Worm (Caenorhabditis elegans) whole organism, midembryonic: Measurements from ENCODE around the gene C06A6.2.
A peak's percentile ranks its signal among the peaks of the same experiment; 100 is the strongest.

Experiments
- T22C8.4 ChIP-seq: fragments of 200-800 bp; sonication (Bioruptor generic); IDR thresholded peaks from 2 replicates; pipeline ENCODE4 v1.3.6; 2022; ENCODE audit warnings: missing genetic modification characterization, missing compliant biosample characterization
- cog-1 ChIP-seq: sonication (generic microtip); optimal IDR thresholded peaks from 2 replicates; lab custom pipeline; 2016; ENCODE audit warnings: missing genetic modification characterization, missing compliant biosample characterization
- flt-1 ChIP-seq: fragments of 200-800 bp; sonication (Bioruptor generic); IDR thresholded peaks from 2 replicates; pipeline ENCODE4 v1.3.6; 2022; ENCODE audit warnings: missing genetic modification characterization, missing compliant biosample characterization
- klf-2 ChIP-seq: fragments of 200-800 bp; sonication (Bioruptor generic); conservative IDR thresholded peaks from 2 replicates; pipeline ENCODE4 v1.3.6; 2022; ENCODE audit warnings: missing genetic modification reagents, missing genetic modification characterization, missing compliant biosample characterization
- med-1 ChIP-seq: sonication (generic microtip); optimal IDR thresholded peaks from 2 replicates; lab custom pipeline; 2017; ENCODE audit warnings: missing genetic modification characterization, mild to moderate bottlenecking, missing compliant biosample characterization, antibody characterized with exemption, missing genetic modification reagents; ENCODE audit not compliant: insufficient read depth
- ref-1 ChIP-seq: fragments of 200-800 bp; sonication (Bioruptor generic); conservative IDR thresholded peaks from 2 replicates; pipeline ENCODE4 v1.3.6; 2022; ENCODE audit warnings: missing genetic modification reagents, missing genetic modification characterization, missing compliant biosample characterization
- tab-1 ChIP-seq: fragments of 200-800 bp; sonication (Bioruptor generic); IDR thresholded peaks from 2 replicates; pipeline ENCODE4 v1.3.6; 2022; ENCODE audit warnings: missing genetic modification characterization, missing compliant biosample characterization
- ztf-23 ChIP-seq: fragments of 200-800 bp; sonication (Bioruptor generic); IDR thresholded peaks from 2 replicates; pipeline ENCODE4 v1.3.6; 2022; ENCODE audit warnings: missing genetic modification reagents, missing genetic modification characterization, missing compliant biosample characterization
- ztf-29 ChIP-seq: fragments of 200-800 bp; sonication (Bioruptor generic); IDR thresholded peaks from 2 replicates; pipeline ENCODE4 v1.3.6; 2022; ENCODE audit warnings: missing genetic modification reagents, missing genetic modification characterization, missing compliant biosample characterization

The C06A6.2 gene

DNA sequence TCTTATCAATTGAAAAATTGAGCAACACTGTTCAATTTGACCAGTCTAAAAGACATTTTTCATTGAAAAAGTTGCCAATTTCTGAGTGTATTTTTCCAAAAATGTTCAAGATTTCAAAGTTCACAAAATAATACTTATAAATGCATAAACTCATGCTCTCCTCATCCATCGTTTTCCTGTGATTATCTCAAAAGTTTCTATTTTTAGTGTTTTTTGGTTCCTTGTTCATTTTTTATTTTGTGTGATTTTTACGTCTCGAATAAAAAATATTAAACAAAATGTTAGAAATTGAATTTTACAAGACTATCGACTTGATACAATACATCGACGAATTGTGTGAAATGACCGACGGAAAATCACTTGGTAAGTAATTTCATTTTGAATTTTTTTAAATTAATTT lies 35.3 kb downstream of the C06A6.2 start, which contains the start of gene atic-1:
Gene atic-1, plus strand, starts transcription at position 301 of the 400 bp plus-strand sequence.
- TF ChIP-seq cog-1 (tag; lab: Kevin White, UChicago) (no peak), tab-1 (GFP tag; lab: Robert Waterston, UW) (no peak), T22C8.4 (GFP tag; lab: Robert Waterston, UW) (no peak), med-1 (GFP tag; lab: Kevin White, UChicago) (no peak), ztf-23 (GFP tag; lab: Robert Waterston, UW) (no peak), flt-1 (no peak), ztf-29 (no peak), ref-1 (GFP tag; lab: Robert Waterston, UW) (no peak), klf-2 (no peak)

- TF ChIP-seq tab-1 (GFP tag; lab: Robert Waterston, UW) (no peak), med-1 (GFP tag; lab: Kevin White, UChicago) (no peak), cog-1 (tag; lab: Kevin White, UChicago) (no peak), flt-1 (no peak), ztf-23 (GFP tag; lab: Robert Waterston, UW) (no peak), ref-1 (GFP tag; lab: Robert Waterston, UW) (no peak), T22C8.4 (GFP tag; lab: Robert Waterston, UW) (no peak), ztf-29 (no peak), klf-2 (no peak)
Measured at ce11 chrIV:7897443-7897842, 51.0 kb downstream of the C06A6.2 start, which contains the start of gene ilys-4. ilys-4 (minus strand) TSS chrIV:7897543.

ce11 chrIV:7897953-7898352 lies 51.5 kb downstream of the C06A6.2 start:
- TF ChIP-seq klf-2 (no peak), ref-1 (GFP tag; lab: Robert Waterston, UW) (no peak), med-1 (GFP tag; lab: Kevin White, UChicago) (no peak), ztf-23 (GFP tag; lab: Robert Waterston, UW) (no peak), flt-1 (no peak), cog-1 (tag; lab: Kevin White, UChicago) (no peak), T22C8.4 (GFP tag; lab: Robert Waterston, UW) (no peak), tab-1 (GFP tag; lab: Robert Waterston, UW) (no peak), ztf-29 (no peak)

DNA sequence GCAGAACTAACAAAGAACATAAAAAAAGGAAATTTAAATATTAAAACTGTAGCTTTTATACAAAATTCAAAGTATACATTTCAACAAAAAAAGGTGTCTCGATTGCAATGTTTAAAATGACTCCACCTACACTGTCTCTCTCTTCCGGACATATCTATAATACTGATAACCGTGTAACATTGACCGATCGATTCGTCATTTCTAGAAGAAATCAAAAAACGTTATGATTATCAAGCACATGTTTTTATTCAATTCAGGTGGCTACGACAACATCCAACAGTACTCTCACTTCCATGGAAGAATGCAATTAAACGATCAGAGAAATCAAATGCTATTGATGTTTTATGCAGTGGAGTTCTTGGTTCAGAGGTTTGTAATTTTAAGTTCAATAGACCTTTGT lies 52.1 kb downstream of the C06A6.2 start:
- TF ChIP-seq ztf-23 (GFP tag; lab: Robert Waterston, UW) (no peak), ztf-29 (no peak), T22C8.4 (GFP tag; lab: Robert Waterston, UW) (no peak), cog-1 (tag; lab: Kevin White, UChicago) (no peak), ref-1 (GFP tag; lab: Robert Waterston, UW) (no peak), flt-1 (no peak), klf-2 (no peak), med-1 (GFP tag; lab: Kevin White, UChicago) (no peak), tab-1 (GFP tag; lab: Robert Waterston, UW) (no peak)

DNA sequence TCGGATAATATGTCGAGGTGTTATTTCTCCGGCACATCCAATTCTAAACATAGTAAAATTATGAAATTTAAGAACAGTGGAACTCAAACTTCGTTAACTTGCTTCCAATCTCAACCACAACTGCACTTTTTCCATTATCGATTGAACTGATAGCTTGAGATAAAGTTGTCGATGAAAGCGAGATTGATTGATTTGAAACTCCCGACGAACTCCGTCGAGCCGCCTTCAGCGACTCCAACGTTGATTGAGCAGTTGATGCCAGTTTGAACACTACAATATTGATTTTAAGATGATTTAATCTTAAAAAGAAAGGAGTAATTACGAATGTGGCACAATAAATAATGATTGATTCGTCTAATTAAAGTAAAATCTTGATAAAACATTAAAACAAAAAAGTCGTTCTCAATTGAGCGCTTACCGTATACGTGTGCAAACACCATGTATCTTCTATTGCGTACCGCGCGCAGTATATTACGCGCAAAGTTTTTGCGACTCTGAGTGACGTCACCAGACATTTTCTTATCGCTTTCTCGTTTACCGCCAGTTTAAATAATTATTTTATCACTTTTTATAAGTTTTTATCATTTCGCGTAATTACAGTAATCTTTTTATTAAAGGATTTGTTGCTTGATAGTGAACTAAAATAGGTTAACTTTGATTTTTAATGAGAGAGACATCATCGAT lies 55.9 kb downstream of the C06A6.2 start, which contains the start of gene arp-11:
Gene arp-11, minus strand, starts transcription at position 51 of the 684 bp plus-strand sequence.
- peak; percentile 13 for TF ChIP-seq cog-1 (tag; lab: Kevin White, UChicago)
- no peak for TF ChIP-seq ztf-23 (GFP tag; lab: Robert Waterston, UW)

DNA sequence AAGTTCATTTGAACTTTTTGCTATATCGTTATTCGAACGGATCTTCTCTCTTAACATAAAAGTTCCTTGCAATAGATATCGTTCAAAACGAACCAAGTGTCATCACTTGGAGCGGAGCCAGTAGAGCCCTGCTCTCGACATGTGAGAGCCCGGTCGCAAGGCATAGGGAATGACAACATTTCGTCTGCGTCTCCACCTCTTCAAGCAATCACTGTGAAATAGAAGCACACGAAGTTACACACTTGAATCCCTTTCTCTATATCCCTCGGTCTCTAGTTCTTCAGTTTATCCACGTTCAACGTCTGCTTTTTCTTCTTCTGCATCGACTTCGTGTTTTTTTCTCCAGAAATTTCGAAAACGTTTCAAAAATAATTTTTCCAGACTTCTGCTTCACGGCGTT lies 56.9 kb downstream of the C06A6.2 start, which contains the start of gene C49H3.6:
Gene C49H3.6, plus strand, starts transcription at position 380 of the 400 bp plus-strand sequence.
- TF ChIP-seq T22C8.4 (GFP tag; lab: Robert Waterston, UW), result no peak
- TF ChIP-seq ref-1 (GFP tag; lab: Robert Waterston, UW), result no peak
- TF ChIP-seq tab-1 (GFP tag; lab: Robert Waterston, UW), result no peak
- TF ChIP-seq cog-1 (tag; lab: Kevin White, UChicago), result peak; percentile 29
